Worm (Caenorhabditis elegans) whole organism, young adult: ENCODE measurements around the gene B0365.9.

Experiments used
- B0336.3 ChIP-seq: fragments of 200-800 bp; sonication (Bioruptor generic); IDR thresholded peaks from 2 replicates; pipeline ENCODE4 v1.3.6; 2022; ENCODE audit warnings: missing genetic modification characterization, missing compliant biosample characterization
- C06A6.2 ChIP-seq: fragments of 200-800 bp; sonication (Bioruptor generic); conservative IDR thresholded peaks from 2 replicates; pipeline ENCODE4 v1.3.6; 2022; ENCODE audit warnings: missing genetic modification characterization, missing compliant biosample characterization
- D2030.7 ChIP-seq: fragments of 200-800 bp; sonication (Bioruptor generic); IDR thresholded peaks from 2 replicates; pipeline ENCODE4 v1.3.6; 2022; ENCODE audit warnings: missing genetic modification reagents, missing genetic modification characterization, missing compliant biosample characterization
- F10E7.11 ChIP-seq: sonication (generic microtip); optimal IDR thresholded peaks from 2 replicates; lab custom pipeline; 2017; ENCODE audit warnings: mild to moderate bottlenecking, missing genetic modification characterization, moderate library complexity, missing compliant biosample characterization
- F49E8.2 ChIP-seq: sonication (generic microtip); optimal IDR thresholded peaks from 3 replicates; lab custom pipeline; 2017; ENCODE audit warnings: missing genetic modification characterization, mild to moderate bottlenecking, missing compliant biosample characterization, antibody characterized with exemption, moderate library complexity; ENCODE audit not compliant: insufficient read depth
- K12H6.12 ChIP-seq: fragments of 200-800 bp; sonication (Bioruptor generic); optimal IDR thresholded peaks from 2 replicates; lab custom pipeline; 2018; ENCODE audit warnings: mild to moderate bottlenecking, missing genetic modification characterization, missing compliant biosample characterization
- Y56A3A.18 ChIP-seq: fragments of 200-800 bp; sonication (Bioruptor generic); IDR thresholded peaks from 2 replicates; pipeline ENCODE4 v1.3.6; 2022; ENCODE audit warnings: missing genetic modification reagents, missing genetic modification characterization, missing compliant biosample characterization
- ZK185.1 ChIP-seq: sonication (generic microtip); optimal IDR thresholded peaks from 2 replicates; lab custom pipeline; 2016; ENCODE audit warnings: mild to moderate bottlenecking, missing genetic modification characterization, missing compliant biosample characterization; ENCODE audit not compliant: poor library complexity, severe bottlenecking
- akir-1 ChIP-seq: fragments of 200-800 bp; sonication (Bioruptor generic); optimal IDR thresholded peaks from 2 replicates; lab custom pipeline; 2018; ENCODE audit warnings: mild to moderate bottlenecking, missing genetic modification characterization, moderate library complexity, missing compliant biosample characterization
- aptf-3 ChIP-seq: fragments of 200-800 bp; sonication (Bioruptor generic); IDR thresholded peaks from 2 replicates; pipeline ENCODE4 v1.3.6; 2022; ENCODE audit warnings: missing genetic modification characterization, missing compliant biosample characterization
- attf-5 ChIP-seq: fragments of 200-800 bp; sonication (Bioruptor generic); optimal IDR thresholded peaks from 2 replicates; lab custom pipeline; 2018; ENCODE audit warnings: mild to moderate bottlenecking, missing genetic modification characterization, missing compliant biosample characterization
- bed-1 ChIP-seq: fragments of 200-800 bp; sonication (Bioruptor generic); IDR thresholded peaks from 2 replicates; pipeline ENCODE4 v1.3.6; 2022; ENCODE audit warnings: missing genetic modification reagents, missing genetic modification characterization, missing compliant biosample characterization
- cebp-1 ChIP-seq, 2 experiments: fragments of 200-800 bp in 1 of 2; sonication (Bioruptor generic) in 1 of 2; sonication (generic microtip) in 1 of 2; IDR thresholded peaks in 1 of 2; optimal IDR thresholded peaks in 1 of 2; 2 replicates each; pipeline versions ENCODE4 v1.3.6 to Lab custom; 2017 to 2022; ENCODE audit warnings: missing compliant biosample characterization in 2 of 2, missing genetic modification characterization in 2 of 2, mild to moderate bottlenecking in 1 of 2, missing genetic modification reagents in 1 of 2, moderate library complexity in 1 of 2
- ceh-40 ChIP-seq: fragments of 200-800 bp; sonication (Bioruptor generic); IDR thresholded peaks from 2 replicates; pipeline ENCODE4 v1.3.6; 2022; ENCODE audit warnings: missing genetic modification characterization, missing compliant biosample characterization
- chd-7 ChIP-seq: sonication (generic microtip); optimal IDR thresholded peaks from 2 replicates; lab custom pipeline; 2016; ENCODE audit warnings: mild to moderate bottlenecking, missing genetic modification characterization, moderate library complexity, missing compliant biosample characterization
- egrh-3 ChIP-seq: fragments of 200-800 bp; sonication (Bioruptor generic); IDR thresholded peaks from 2 replicates; pipeline ENCODE4 v1.3.6; 2022; ENCODE audit warnings: missing genetic modification reagents, missing genetic modification characterization, missing compliant biosample characterization
- fkh-3 ChIP-seq: sonication (generic microtip); optimal IDR thresholded peaks from 2 replicates; lab custom pipeline; 2016; ENCODE audit warnings: mild to moderate bottlenecking, missing genetic modification characterization, missing compliant biosample characterization
- gei-17 ChIP-seq: fragments of 200-800 bp; sonication (Bioruptor generic); optimal IDR thresholded peaks from 2 replicates; lab custom pipeline; 2018; ENCODE audit warnings: mild to moderate bottlenecking, missing genetic modification characterization, missing compliant biosample characterization
- hmg-1.2 ChIP-seq: fragments of 200-800 bp; sonication (Bioruptor generic); IDR thresholded peaks from 2 replicates; pipeline ENCODE4 v1.3.6; 2022; ENCODE audit warnings: missing genetic modification reagents, missing genetic modification characterization, missing compliant biosample characterization
- hmg-20 ChIP-seq: fragments of 200-800 bp; sonication (Bioruptor generic); IDR thresholded peaks from 2 replicates; pipeline ENCODE4 v1.3.6; 2022; ENCODE audit warnings: missing genetic modification reagents, missing genetic modification characterization, missing compliant biosample characterization
- hsf-1 ChIP-seq: fragments of 200-800 bp; sonication (Bioruptor generic); IDR thresholded peaks from 2 replicates; pipeline ENCODE4 v1.3.6; 2022; ENCODE audit warnings: missing genetic modification reagents, missing genetic modification characterization, missing compliant biosample characterization
- lag-1 ChIP-seq: fragments of 200-800 bp; sonication (Bioruptor generic); IDR thresholded peaks from 2 replicates; pipeline ENCODE4 v1.3.6; 2022; ENCODE audit warnings: missing genetic modification reagents, missing genetic modification characterization, missing compliant biosample characterization
- lin-35 ChIP-seq, 3 experiments: fragments of 150-350 bp in 2 of 3; sonication (generic microtip) in 1 of 3; optimal IDR thresholded peaks; 2 replicates each; lab custom pipeline; 2014 to 2018; ENCODE audit warnings: missing biosample characterization in 3 of 3, missing genetic modification characterization in 3 of 3, missing genetic modification reagents in 3 of 3
- lin-40 ChIP-seq: sonication (generic microtip); optimal IDR thresholded peaks from 2 replicates; lab custom pipeline; 2016; ENCODE audit warnings: missing genetic modification characterization, mild to moderate bottlenecking, missing compliant biosample characterization, missing genotype, missing genetic modification reagents
- lin-54 ChIP-seq: fragments of 200-800 bp; sonication (Bioruptor generic); optimal IDR thresholded peaks from 2 replicates; lab custom pipeline; 2018; ENCODE audit warnings: mild to moderate bottlenecking, missing genetic modification characterization, missing compliant biosample characterization
- lsl-1 ChIP-seq: fragments of 200-800 bp; sonication (Bioruptor generic); optimal IDR thresholded peaks from 2 replicates; lab custom pipeline; 2018; ENCODE audit warnings: mild to moderate bottlenecking, missing genetic modification characterization, moderate library complexity, missing compliant biosample characterization
- madf-10 ChIP-seq: sonication (generic microtip); optimal IDR thresholded peaks from 2 replicates; lab custom pipeline; 2016; ENCODE audit warnings: mild to moderate bottlenecking, missing genetic modification characterization, missing compliant biosample characterization
- madf-8 ChIP-seq: fragments of 200-800 bp; sonication (Bioruptor generic); conservative IDR thresholded peaks from 2 replicates; pipeline ENCODE4 v1.3.6; 2022; ENCODE audit warnings: missing genetic modification reagents, missing genetic modification characterization, missing compliant biosample characterization
- mcd-1 ChIP-seq: fragments of 200-800 bp; sonication (Bioruptor generic); IDR thresholded peaks from 2 replicates; pipeline ENCODE4 v1.3.6; 2022; ENCODE audit warnings: missing genetic modification reagents, missing genetic modification characterization, missing compliant biosample characterization
- mel-28 ChIP-seq: sonication (generic microtip); optimal IDR thresholded peaks from 2 replicates; lab custom pipeline; 2016; ENCODE audit warnings: borderline replicate concordance, mild to moderate bottlenecking, missing genetic modification characterization, missing compliant biosample characterization
- mes-4 ChIP-seq: sonication (generic microtip); optimal IDR thresholded peaks from 2 replicates; lab custom pipeline; 2016; ENCODE audit warnings: missing genotype, missing genetic modification characterization, missing compliant biosample characterization
- nfya-1 ChIP-seq: sonication (generic microtip); optimal IDR thresholded peaks from 2 replicates; lab custom pipeline; 2017; ENCODE audit warnings: antibody characterized with exemption, missing compliant biosample characterization, missing genetic modification characterization, borderline replicate concordance; ENCODE audit not compliant: insufficient read depth
- nfyb-1 ChIP-seq: fragments of 200-800 bp; sonication (Bioruptor generic); IDR thresholded peaks from 2 replicates; pipeline ENCODE4 v1.3.6; 2022; ENCODE audit warnings: missing genetic modification reagents, missing genetic modification characterization, missing compliant biosample characterization
- nhr-120 ChIP-seq: fragments of 200-800 bp; sonication (Bioruptor generic); IDR thresholded peaks from 2 replicates; pipeline ENCODE4 v1.3.6; 2022; ENCODE audit warnings: missing genetic modification characterization, missing compliant biosample characterization
- nhr-27 ChIP-seq: fragments of 200-800 bp; sonication (Bioruptor generic); optimal IDR thresholded peaks from 2 replicates; lab custom pipeline; 2018; ENCODE audit warnings: mild to moderate bottlenecking, missing genetic modification characterization, moderate library complexity, missing compliant biosample characterization
- snpc-1.1 ChIP-seq: sonication (generic microtip); optimal IDR thresholded peaks from 2 replicates; lab custom pipeline; 2017; ENCODE audit warnings: missing genetic modification characterization, mild to moderate bottlenecking, missing compliant biosample characterization, antibody characterized with exemption, moderate library complexity, missing genotype, missing genetic modification reagents; ENCODE audit not compliant: insufficient read depth
- sptf-2 ChIP-seq: fragments of 200-800 bp; sonication (Bioruptor generic); optimal IDR thresholded peaks from 2 replicates; lab custom pipeline; 2018; ENCODE audit warnings: mild to moderate bottlenecking, missing genetic modification characterization, missing compliant biosample characterization
- tbp1 ChIP-seq: fragments of 200-800 bp; sonication (Bioruptor generic); optimal IDR thresholded peaks from 2 replicates; lab custom pipeline; 2018; ENCODE audit warnings: mild to moderate bottlenecking, missing genetic modification characterization, missing compliant biosample characterization
- unc-62 ChIP-seq: fragments of 150-350 bp; optimal IDR thresholded peaks from 2 replicates; lab custom pipeline; 2014; ENCODE audit warnings: missing biosample characterization, missing genetic modification reagents, missing genetic modification characterization
- xnd-1 ChIP-seq: sonication (generic microtip); optimal IDR thresholded peaks from 2 replicates; lab custom pipeline; 2016; ENCODE audit warnings: missing genotype, missing genetic modification reagents, missing genetic modification characterization, missing compliant biosample characterization
- zfh-2 ChIP-seq: fragments of 200-800 bp; sonication (Bioruptor generic); conservative IDR thresholded peaks from 2 replicates; pipeline ENCODE4 v1.3.6; 2022; ENCODE audit warnings: missing genetic modification reagents, missing genetic modification characterization, missing compliant biosample characterization
- ztf-25 ChIP-seq: fragments of 200-800 bp; sonication (Bioruptor generic); IDR thresholded peaks from 2 replicates; pipeline ENCODE4 v1.3.6; 2022; ENCODE audit warnings: missing genetic modification reagents, missing genetic modification characterization, missing compliant biosample characterization
- ztf-3 ChIP-seq: fragments of 200-800 bp; sonication (Bioruptor generic); optimal IDR thresholded peaks from 2 replicates; lab custom pipeline; 2018; ENCODE audit warnings: mild to moderate bottlenecking, missing genetic modification characterization, missing compliant biosample characterization

The B0365.9 gene

ce11 chrV:13130439-13130840 lies 2.9 kb downstream of the B0365.9 start (continued):
- TF ChIP-seq ztf-3 (GFP tag; lab: Kevin White, UChicago), result no peak
- no peak for TF ChIP-seq ZK185.1 (tag; lab: Kevin White, UChicago)
- TF ChIP-seq fkh-3 (tag; lab: Kevin White, UChicago), result no peak
- 0 out of 2 replicates have a peak, but pooled peaks have one; percentile 44 for TF ChIP-seq C06A6.2 (GFP tag; lab: Robert Waterston, UW)
- no peak for TF ChIP-seq mel-28 (tag; lab: Kevin White, UChicago)
- no peak for TF ChIP-seq akir-1 (GFP tag; lab: Kevin White, UChicago)
- TF ChIP-seq lin-35 (GFP tag; optimal IDR thresholded peaks at IDR 0.05; lab: Kevin White, UChicago), result peak in 1 of 3 experiments; percentile 13
- TF ChIP-seq attf-5, result peak; percentile 61
- TF ChIP-seq madf-10, result peak; percentile 27
- no peak for TF ChIP-seq snpc-1.1 (tag; lab: Kevin White, UChicago)
- TF ChIP-seq mes-4 (tag; lab: Kevin White, UChicago), result no peak
- no peak for TF ChIP-seq cebp-1 (GFP tag; IDR thresholded peaks at IDR 0.05; lab: Robert Waterston, UW)
- TF ChIP-seq cebp-1 (tag; optimal IDR thresholded peaks at IDR 0.05; lab: Kevin White, UChicago), result peak; percentile 74
- TF ChIP-seq F49E8.2 (tag; lab: Kevin White, UChicago), result no peak
- TF ChIP-seq xnd-1 (tag; lab: Kevin White, UChicago), result no peak
- peak; percentile 35 for TF ChIP-seq tbp1 (GFP tag; lab: Kevin White, UChicago)
- no peak for TF ChIP-seq D2030.7 (GFP tag; lab: Robert Waterston, UW)
- no peak for TF ChIP-seq hmg-20 (GFP tag; lab: Robert Waterston, UW)
- no peak; the same call in 1 of the 2 replicates for TF ChIP-seq egrh-3 (GFP tag; lab: Robert Waterston, UW)
- no peak for TF ChIP-seq ztf-25 (GFP tag; lab: Robert Waterston, UW)
- peak; percentile 80 for TF ChIP-seq B0336.3
- peak; percentile 38 for TF ChIP-seq lin-54 (GFP tag; lab: Kevin White, UChicago)
- no peak for TF ChIP-seq bed-1 (GFP tag; lab: Robert Waterston, UW)
- TF ChIP-seq lin-40 (tag; lab: Kevin White, UChicago), result peak; percentile 38
- TF ChIP-seq nhr-120 (GFP tag; lab: Robert Waterston, UW), result no peak

- TF ChIP-seq chd-7 (no peak), egrh-3 (GFP tag; lab: Robert Waterston, UW) (no peak), snpc-1.1 (tag; lab: Kevin White, UChicago) (no peak), hsf-1 (GFP tag; lab: Robert Waterston, UW) (no peak)
- TF ChIP-seq, all 124 proteins: peak for 0
Observed at ce11 chrV:13129895-13130294, 3.5 kb downstream of the B0365.9 start, which contains the start of gene eat-6. TSS of gene eat-6 (minus strand) at chrV:13129995.

- 0 out of 2 replicates have a peak, but pooled peaks have one; percentile 32 for TF ChIP-seq Y56A3A.18
- TF ChIP-seq nfyb-1 (GFP tag; lab: Robert Waterston, UW), result peak; percentile 56; the same call in 1 of the 2 replicates
Observed at ce11 chrV:13125942-13126341, 7.4 kb downstream of the B0365.9 start.

- TF ChIP-seq madf-8, result no peak
- TF ChIP-seq lin-54 (GFP tag; lab: Kevin White, UChicago), result no peak
- TF ChIP-seq hmg-1.2 (GFP tag; lab: Robert Waterston, UW), result no peak
- no peak for TF ChIP-seq K12H6.12 (tag; lab: Kevin White, UChicago)
- no peak for TF ChIP-seq ZK185.1 (tag; lab: Kevin White, UChicago)
- no peak for TF ChIP-seq mcd-1
- TF ChIP-seq aptf-3, result no peak
- TF ChIP-seq zfh-2 (GFP tag; lab: Robert Waterston, UW), result no peak
- TF ChIP-seq unc-62 (GFP tag; lab: Kevin White, UChicago), result no peak
- TF ChIP-seq sptf-2 (GFP tag; lab: Kevin White, UChicago), result no peak
- TF ChIP-seq lsl-1 (GFP tag; lab: Kevin White, UChicago), result no peak
- no peak for TF ChIP-seq nfya-1
- TF ChIP-seq lag-1 (GFP tag; lab: Robert Waterston, UW), result no peak
- no peak for TF ChIP-seq gei-17 (GFP tag; lab: Kevin White, UChicago)
- TF ChIP-seq F10E7.11 (tag; lab: Kevin White, UChicago), result no peak
- no peak for TF ChIP-seq nhr-27 (tag; lab: Kevin White, UChicago)
- no peak for TF ChIP-seq ceh-40
- TF ChIP-seq Y56A3A.18, result no peak
Observed at ce11 chrV:13121266-13121665, 12.1 kb downstream of the B0365.9 start.
